Worm (Caenorhabditis elegans): ENCODE measurements around the gene W01H2.2.
A peak's percentile ranks its signal among the peaks of the same experiment; 100 is the strongest.

W01H2.2 gene

DNA sequence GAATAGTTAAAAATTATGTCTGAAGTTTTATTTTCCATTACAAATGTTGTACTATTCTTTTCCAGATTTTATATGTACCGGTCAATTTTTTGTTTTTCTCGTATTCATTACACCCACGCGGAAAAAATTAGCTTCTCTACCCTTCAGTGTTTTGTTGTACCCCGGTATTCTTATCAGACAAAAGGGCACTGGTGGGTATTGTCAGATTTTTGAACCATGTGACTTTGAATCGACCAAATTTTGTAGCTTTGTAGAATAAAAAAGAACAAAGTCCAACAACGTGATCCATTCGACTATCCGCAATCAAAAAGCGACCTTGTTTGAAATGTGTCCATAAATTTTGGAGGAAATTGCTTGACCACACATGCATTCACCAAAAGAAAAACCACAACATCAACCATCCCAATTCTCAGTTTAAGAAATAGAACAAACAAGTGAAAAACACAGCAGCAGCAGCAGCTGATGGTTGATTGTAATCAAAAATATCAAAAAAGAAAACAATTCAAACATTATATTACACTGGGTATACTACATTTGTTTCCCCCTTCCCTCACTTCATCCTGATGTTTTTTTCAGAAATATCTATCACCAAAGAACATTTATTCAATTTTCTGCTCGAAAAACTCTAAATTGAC lies 26.3 kb upstream of the W01H2.2 start (continued):
- TF ChIP-seq zip-11 (GFP tag; IDR thresholded peaks at IDR 0.05) (no peak), mdt-29 (GFP tag; IDR thresholded peaks at IDR 0.05) (peak; percentile 50; the same call in 1 of the 2 replicates), egl-43 (GFP tag; IDR thresholded peaks at IDR 0.05) (no peak), mep-1 (tag; optimal IDR thresholded peaks at IDR 0.05) (peak; percentile 13), lin-38 (GFP tag; IDR thresholded peaks at IDR 0.05) (no peak), ztf-11 (tag; optimal IDR thresholded peaks at IDR 0.05) (no peak), daf-16 (GFP tag; optimal IDR thresholded peaks at IDR 0.05) (peak in 1 of 2 experiments; percentile 85), daf-16 (tag; optimal IDR thresholded peaks at IDR 0.05) (peak; percentile 71), spr-1 (tag; optimal IDR thresholded peaks at IDR 0.05) (no peak)

DNA sequence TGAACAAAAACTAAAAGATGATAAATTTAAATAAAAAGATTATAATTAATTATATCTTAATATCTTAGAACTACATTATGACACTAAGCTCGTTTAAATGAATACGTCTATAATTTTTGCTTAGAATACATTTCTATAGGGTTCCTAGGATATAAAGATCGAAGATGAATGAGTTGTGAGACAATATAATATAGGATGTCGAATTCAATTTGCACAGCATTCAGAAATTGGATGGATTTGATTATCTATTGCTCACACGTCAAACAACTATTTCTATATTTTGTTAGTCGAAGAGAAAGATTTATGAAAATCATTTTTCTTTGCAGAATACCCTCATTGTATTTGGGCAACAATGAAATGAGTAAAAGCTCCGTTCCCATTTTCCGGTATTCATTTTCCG lies 20.7 kb upstream of the W01H2.2 start:
- TF ChIP-seq attf-4 (tag; optimal IDR thresholded peaks at IDR 0.05) (no peak), snpc-4 (tag; optimal IDR thresholded peaks at IDR 0.05) (no peak), ces-1 (GFP tag; optimal IDR thresholded peaks at IDR 0.05) (peak; percentile 79), F10B5.3 (tag; optimal IDR thresholded peaks at IDR 0.05) (no peak), nhr-77 (tag; optimal IDR thresholded peaks at IDR 0.05) (no peak), dpl-1 (GFP tag; optimal IDR thresholded peaks at IDR 0.05) (no peak), zip-11 (GFP tag; IDR thresholded peaks at IDR 0.05) (no peak), fkh-10 (GFP tag; optimal IDR thresholded peaks at IDR 0.05) (peak; percentile 18), ctbp-1 (GFP tag; IDR thresholded peaks at IDR 0.05) (no peak), saeg-2 (GFP tag; IDR thresholded peaks at IDR 0.05) (no peak)

- TF ChIP-seq aha-1 (tag) (peak; percentile 39), F26F4.8 (GFP tag; conservative IDR thresholded peaks at IDR 0.05) (no peak)
These were observed 17.5 kb upstream of the W01H2.2 start, which contains the start of gene rab-37 for ce11 chrX:4235752-4236151. Gene rab-37, minus strand, starts transcription at chrX:4235852.

ce11 chrX:4222779-4223387 lies 4.6 kb upstream of the W01H2.2 start:
- no peak for TF ChIP-seq unc-39 (tag; optimal IDR thresholded peaks at IDR 0.05)
- TF ChIP-seq ztf-7 (tag; optimal IDR thresholded peaks at IDR 0.05) = peak; percentile 88
- TF ChIP-seq daf-12 (tag; optimal IDR thresholded peaks at IDR 0.05) = no peak
- TF ChIP-seq R02D3.7 (tag; optimal IDR thresholded peaks at IDR 0.05) = no peak
- no peak for TF ChIP-seq ceh-28 (tag; optimal IDR thresholded peaks at IDR 0.05)
- peak; percentile 32 for TF ChIP-seq jun-1 (tag; optimal IDR thresholded peaks at IDR 0.05)
- TF ChIP-seq mxl-3 (GFP tag; optimal IDR thresholded peaks at IDR 0.05) = peak; percentile 74
- TF ChIP-seq php-3 (GFP tag; IDR thresholded peaks at IDR 0.05) = peak; percentile 83
- TF ChIP-seq nhr-41 (GFP tag; IDR thresholded peaks at IDR 0.05) = no peak
- TF ChIP-seq zip-11 (GFP tag; IDR thresholded peaks at IDR 0.05) = no peak
- no peak for TF ChIP-seq tra-1 (GFP tag; IDR thresholded peaks at IDR 0.05)
- no peak for TF ChIP-seq madf-5 (GFP tag; IDR thresholded peaks at IDR 0.05)
- TF ChIP-seq dmd-9 (GFP tag; IDR thresholded peaks at IDR 0.05) = no peak
- TF ChIP-seq unc-130 (GFP tag; optimal IDR thresholded peaks at IDR 0.05) = peak; percentile 9
- TF ChIP-seq nhr-237 (tag; optimal IDR thresholded peaks at IDR 0.05) = no peak
- TF ChIP-seq gei-8 (GFP tag; optimal IDR thresholded peaks at IDR 0.05) = no peak
- TF ChIP-seq skn-1 (tag; optimal IDR thresholded peaks at IDR 0.05) = no peak
- no peak for TF ChIP-seq nhr-111 (GFP tag; optimal IDR thresholded peaks at IDR 0.05)
- TF ChIP-seq zip-2 (tag; optimal IDR thresholded peaks at IDR 0.05) = no peak
- no peak for TF ChIP-seq zfp-2 (tag; optimal IDR thresholded peaks at IDR 0.05)
- peak; percentile 44 for TF ChIP-seq lir-3 (tag; optimal IDR thresholded peaks at IDR 0.05)
- TF ChIP-seq lsy-2 (tag; optimal IDR thresholded peaks at IDR 0.05) = peak; percentile 71 to 79
- TF ChIP-seq nhr-6 (tag; optimal IDR thresholded peaks at IDR 0.05) = no peak
- TF ChIP-seq dve-1 (tag; optimal IDR thresholded peaks at IDR 0.05; ENCODE audit: insufficient read depth) = peak; percentile 74
- TF ChIP-seq ceh-82 (tag; optimal IDR thresholded peaks at IDR 0.05) = no peak
- peak; percentile 51 for TF ChIP-seq hlh-30 (tag; optimal IDR thresholded peaks at IDR 0.05; ENCODE audit: insufficient read depth)
- TF ChIP-seq D1046.2 (GFP tag; IDR thresholded peaks at IDR 0.05) = no peak
- TF ChIP-seq daf-16 (GFP tag; optimal IDR thresholded peaks at IDR 0.05) = peak; percentile 56 to 86
- peak; percentile 51 for TF ChIP-seq daf-16 (tag; optimal IDR thresholded peaks at IDR 0.05)
- peak; percentile 66; the same call in 1 of the 2 replicates for TF ChIP-seq dmd-8 (GFP tag; IDR thresholded peaks at IDR 0.05)
